Worm (Caenorhabditis elegans) whole organism, L3 larva: ENCODE data around the gene tmed-1.

Experiments
- ZK546.5 ChIP-seq: sonication (generic microtip); optimal IDR thresholded peaks from 2 replicates; lab custom pipeline; 2017; ENCODE audit warnings: missing biosample characterization, missing genetic modification characterization
- ama-1 ChIP-seq: fragments of 150-350 bp; optimal IDR thresholded peaks from 2 replicates; lab custom pipeline; 2018
- ceh-16 ChIP-seq: sonication (generic microtip); optimal IDR thresholded peaks from 2 replicates; lab custom pipeline; 2017; ENCODE audit warnings: missing biosample characterization, missing genetic modification characterization
- ceh-9 ChIP-seq: sonication (generic microtip); optimal IDR thresholded peaks from 2 replicates; lab custom pipeline; 2018; ENCODE audit warnings: missing biosample characterization, missing genetic modification characterization
- daf-12 ChIP-seq: fragments of 150-350 bp; optimal IDR thresholded peaks from 2 replicates; lab custom pipeline; 2014; ENCODE audit warnings: missing biosample characterization, missing genetic modification reagents, missing genetic modification characterization
- egl-27 ChIP-seq: sonication (generic microtip); optimal IDR thresholded peaks from 4 replicates; lab custom pipeline; 2017; ENCODE audit warnings: missing biosample characterization, missing genetic modification reagents, missing genetic modification characterization
- egl-5 ChIP-seq: fragments of 150-350 bp; optimal IDR thresholded peaks from 2 replicates; lab custom pipeline; 2017; ENCODE audit warnings: missing biosample characterization, missing genetic modification reagents, missing genetic modification characterization, inconsistent platforms
- elt-1 ChIP-seq: fragments of 150-350 bp; optimal IDR thresholded peaks from 2 replicates; lab custom pipeline; 2014; ENCODE audit warnings: missing biosample characterization, missing genetic modification characterization
- elt-2 ChIP-seq: sonication (generic microtip); optimal IDR thresholded peaks from 2 replicates; lab custom pipeline; 2016; ENCODE audit warnings: missing genetic modification reagents, mild to moderate bottlenecking, missing genetic modification characterization, missing compliant biosample characterization
- elt-3 ChIP-seq, 3 experiments: fragments of 150-350 bp in 1 of 3; sonication (generic microtip) in 2 of 3; optimal IDR thresholded peaks; 2 replicates in 2 of 3; 4 replicates in 1 of 3; lab custom pipeline; 2014 to 2017; ENCODE audit warnings: missing biosample characterization in 3 of 3, missing genetic modification characterization in 3 of 3
- eor-1 ChIP-seq, 2 experiments: fragments of 150-350 bp; optimal IDR thresholded peaks; 2 replicates each; lab custom pipeline; 2014 to 2018; ENCODE audit warnings: missing biosample characterization in 2 of 2, missing genetic modification characterization in 2 of 2
- fkh-10 ChIP-seq: sonication (generic microtip); optimal IDR thresholded peaks from 2 replicates; lab custom pipeline; 2017; ENCODE audit warnings: missing biosample characterization, missing genetic modification reagents, missing genetic modification characterization
- fkh-2 ChIP-seq: fragments of 150-350 bp; optimal IDR thresholded peaks from 2 replicates; lab custom pipeline; 2014; ENCODE audit warnings: missing biosample characterization, missing genetic modification reagents, missing genetic modification characterization
- hmg-11 ChIP-seq: sonication (generic microtip); optimal IDR thresholded peaks from 2 replicates; lab custom pipeline; 2016; ENCODE audit warnings: missing genetic modification characterization, missing compliant biosample characterization
- jun-1 ChIP-seq: fragments of 150-350 bp; optimal IDR thresholded peaks from 2 replicates; lab custom pipeline; 2014; ENCODE audit warnings: missing biosample characterization, missing genetic modification reagents, missing genetic modification characterization
- lin-15B ChIP-seq: fragments of 150-350 bp; optimal IDR thresholded peaks from 2 replicates; lab custom pipeline; 2014; ENCODE audit warnings: missing biosample characterization, missing genetic modification characterization
- lin-39 ChIP-seq: fragments of 150-350 bp; optimal IDR thresholded peaks from 2 replicates; lab custom pipeline; 2018; ENCODE audit warnings: missing biosample characterization, missing genetic modification reagents, missing genetic modification characterization
- lsy-12 ChIP-seq: sonication (generic microtip); optimal IDR thresholded peaks from 2 replicates; lab custom pipeline; 2016; ENCODE audit warnings: mild to moderate bottlenecking, missing genetic modification characterization, missing compliant biosample characterization
- mdl-1 ChIP-seq: fragments of 150-350 bp; optimal IDR thresholded peaks from 2 replicates; lab custom pipeline; 2014; ENCODE audit warnings: missing biosample characterization, missing genetic modification characterization
- mml-1 ChIP-seq: fragments of 150-350 bp; sonication (generic microtip); optimal IDR thresholded peaks from 3 replicates; lab custom pipeline; 2014; ENCODE audit warnings: missing biosample characterization, missing genetic modification characterization
- nfya-1 ChIP-seq: sonication (generic microtip); optimal IDR thresholded peaks from 2 replicates; lab custom pipeline; 2017; ENCODE audit warnings: missing genetic modification characterization, mild to moderate bottlenecking, missing compliant biosample characterization, antibody characterized with exemption, moderate library complexity; ENCODE audit not compliant: insufficient read depth
- nhr-12 ChIP-seq: fragments of 150-350 bp; optimal IDR thresholded peaks from 2 replicates; lab custom pipeline; 2014; ENCODE audit warnings: missing biosample characterization, missing genetic modification characterization
- nhr-237 ChIP-seq: fragments of 150-350 bp; optimal IDR thresholded peaks from 2 replicates; lab custom pipeline; 2014; ENCODE audit warnings: missing biosample characterization, missing genetic modification characterization
- nhr-25 ChIP-seq: sonication (generic microtip); optimal IDR thresholded peaks from 2 replicates; lab custom pipeline; 2017; ENCODE audit warnings: missing biosample characterization, missing genetic modification characterization
- nhr-28 ChIP-seq: fragments of 150-350 bp; optimal IDR thresholded peaks from 2 replicates; lab custom pipeline; 2014; ENCODE audit warnings: missing biosample characterization, missing genetic modification characterization
- nhr-43 ChIP-seq: sonication (generic microtip); optimal IDR thresholded peaks from 2 replicates; lab custom pipeline; 2016; ENCODE audit warnings: mild to moderate bottlenecking, missing genetic modification characterization, missing compliant biosample characterization; ENCODE audit not compliant: poor library complexity, severe bottlenecking
- nhr-67 ChIP-seq: fragments of 150-350 bp; optimal IDR thresholded peaks from 2 replicates; lab custom pipeline; 2014; ENCODE audit warnings: missing biosample characterization, missing genetic modification characterization
- nhr-77 ChIP-seq: fragments of 150-350 bp; optimal IDR thresholded peaks from 2 replicates; lab custom pipeline; 2014; ENCODE audit warnings: missing biosample characterization, missing genetic modification characterization
- pha-4 ChIP-seq: fragments of 150-350 bp; optimal IDR thresholded peaks from 2 replicates; lab custom pipeline; 2014; ENCODE audit warnings: missing biosample characterization, missing genetic modification reagents, missing genetic modification characterization
- sea-2 ChIP-seq: fragments of 150-350 bp; sonication (generic microtip); optimal IDR thresholded peaks from 4 replicates; lab custom pipeline; 2014; ENCODE audit warnings: missing biosample characterization, missing genetic modification reagents, missing genetic modification characterization
- snpc-4 ChIP-seq: fragments of 150-350 bp; optimal IDR thresholded peaks from 2 replicates; lab custom pipeline; 2014; ENCODE audit warnings: missing biosample characterization, missing genetic modification characterization
- tbx-2 ChIP-seq: sonication (generic microtip); optimal IDR thresholded peaks from 2 replicates; lab custom pipeline; 2016; ENCODE audit warnings: mild to moderate bottlenecking, missing genetic modification characterization, missing compliant biosample characterization
- unc-39 ChIP-seq: sonication (generic microtip); optimal IDR thresholded peaks from 4 replicates; lab custom pipeline; 2017; ENCODE audit warnings: missing biosample characterization, missing genetic modification characterization
- unc-62 ChIP-seq: fragments of 150-350 bp; sonication (generic microtip); optimal IDR thresholded peaks from 4 replicates; lab custom pipeline; 2014; ENCODE audit warnings: missing biosample characterization, missing genetic modification reagents, missing genetic modification characterization
- zag-1 ChIP-seq: fragments of 150-350 bp; optimal IDR thresholded peaks from 2 replicates; lab custom pipeline; 2014; ENCODE audit warnings: missing biosample characterization, missing genetic modification characterization
- ztf-11 ChIP-seq: fragments of 150-350 bp; optimal IDR thresholded peaks from 2 replicates; lab custom pipeline; 2014; ENCODE audit warnings: missing biosample characterization, missing genetic modification characterization

Gene tmed-1

DNA sequence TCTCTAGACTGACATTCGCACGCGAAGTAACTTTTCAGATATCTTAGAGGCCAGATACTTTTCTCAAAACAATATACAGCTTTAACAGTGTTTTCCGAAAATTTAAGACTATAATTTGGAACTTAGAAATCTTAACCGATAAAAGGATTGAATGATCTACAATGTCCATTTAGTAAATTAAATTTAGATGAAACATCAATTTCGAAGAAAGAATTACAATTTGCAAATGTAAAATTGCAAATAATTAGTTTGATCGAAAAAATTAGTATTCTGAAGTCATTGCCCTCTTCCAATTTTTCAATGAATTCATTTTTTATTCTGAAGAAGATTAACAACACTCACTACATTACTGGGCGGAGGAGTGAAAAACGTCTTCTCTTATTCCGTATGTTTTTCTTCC lies 9.4 kb downstream of the tmed-1 start, which contains the start of gene bath-37:
Gene bath-37, plus strand, starts transcription at position 301 of the 400 bp plus-strand sequence.
- TF ChIP-seq nhr-67 (tag; lab: Kevin White, UChicago): no peak
- TF ChIP-seq ZK546.5: no peak
- TF ChIP-seq ceh-16 (tag; lab: Kevin White, UChicago): no peak
- no peak for TF ChIP-seq nhr-77 (tag; lab: Kevin White, UChicago)
- TF ChIP-seq lin-15B (tag; lab: Kevin White, UChicago): no peak
- no peak for TF ChIP-seq fkh-10 (GFP tag; lab: Kevin White, UChicago)
- no peak for TF ChIP-seq sea-2
- no peak for TF ChIP-seq egl-27 (tag; lab: Kevin White, UChicago)
- no peak for TF ChIP-seq lin-39 (tag; lab: Kevin White, UChicago)
- no peak for TF ChIP-seq lsy-12
- TF ChIP-seq ceh-9 (tag; lab: Kevin White, UChicago): no peak
- TF ChIP-seq ama-1 (lab: Kevin White, UChicago): no peak
- no peak for TF ChIP-seq elt-2 (tag; lab: Kevin White, UChicago)
- no peak for TF ChIP-seq tbx-2 (tag; lab: Kevin White, UChicago)
- no peak for TF ChIP-seq hmg-11 (tag; lab: Kevin White, UChicago)
- no peak for TF ChIP-seq snpc-4 (tag; lab: Kevin White, UChicago)
- TF ChIP-seq eor-1 (tag; optimal IDR thresholded peaks at IDR 0.05; lab: Kevin White, UChicago): no peak

DNA sequence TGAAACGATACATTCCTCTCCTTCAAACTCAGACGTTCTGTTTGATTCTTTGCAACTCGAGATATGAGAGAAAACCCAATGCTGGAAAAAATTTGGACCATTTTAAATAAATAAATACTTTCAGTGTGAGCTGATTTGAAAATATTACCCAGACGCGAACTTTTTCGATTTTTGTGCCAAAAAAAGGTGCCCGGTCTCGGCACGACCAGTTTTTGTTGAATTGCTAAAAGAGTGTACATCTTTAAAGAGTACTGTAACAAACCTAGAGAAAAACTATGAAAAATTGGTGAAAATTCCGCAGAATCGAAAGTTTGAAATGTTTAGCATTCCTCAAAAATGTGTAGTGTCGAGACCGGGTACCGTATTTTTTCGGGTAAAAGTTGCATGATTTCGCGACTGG lies 16.7 kb downstream of the tmed-1 start, which contains the start of gene K08E4.8:
Gene K08E4.8, minus strand, starts transcription at position 101 of the 400 bp plus-strand sequence.
- TF ChIP-seq unc-62 (GFP tag; lab: Kevin White, UChicago): no peak
- TF ChIP-seq unc-39: no peak
- TF ChIP-seq nhr-237 (tag; lab: Kevin White, UChicago): no peak
- TF ChIP-seq nhr-43: no peak
- no peak for TF ChIP-seq mdl-1 (tag; lab: Kevin White, UChicago)
- TF ChIP-seq lin-15B (tag; lab: Kevin White, UChicago): no peak
- TF ChIP-seq nhr-28 (tag; lab: Kevin White, UChicago): no peak
- TF ChIP-seq pha-4 (tag; lab: Kevin White, UChicago): no peak
- TF ChIP-seq jun-1 (tag; lab: Kevin White, UChicago): no peak
- TF ChIP-seq elt-3 (tag; optimal IDR thresholded peaks at IDR 0.05; lab: Kevin White, UChicago): no peak
- no peak for TF ChIP-seq sea-2
- TF ChIP-seq egl-27 (tag; lab: Kevin White, UChicago): no peak
- no peak for TF ChIP-seq elt-1 (tag; lab: Kevin White, UChicago)
- TF ChIP-seq lin-39 (tag; lab: Kevin White, UChicago): no peak
- TF ChIP-seq mml-1 (tag; lab: Kevin White, UChicago): no peak
- TF ChIP-seq nhr-12 (tag; lab: Kevin White, UChicago): no peak
- TF ChIP-seq fkh-2 (tag; lab: Kevin White, UChicago): no peak
- no peak for TF ChIP-seq nhr-25 (tag; lab: Kevin White, UChicago)
- TF ChIP-seq ztf-11: no peak
- TF ChIP-seq, all 47 proteins: peak for 0

DNA sequence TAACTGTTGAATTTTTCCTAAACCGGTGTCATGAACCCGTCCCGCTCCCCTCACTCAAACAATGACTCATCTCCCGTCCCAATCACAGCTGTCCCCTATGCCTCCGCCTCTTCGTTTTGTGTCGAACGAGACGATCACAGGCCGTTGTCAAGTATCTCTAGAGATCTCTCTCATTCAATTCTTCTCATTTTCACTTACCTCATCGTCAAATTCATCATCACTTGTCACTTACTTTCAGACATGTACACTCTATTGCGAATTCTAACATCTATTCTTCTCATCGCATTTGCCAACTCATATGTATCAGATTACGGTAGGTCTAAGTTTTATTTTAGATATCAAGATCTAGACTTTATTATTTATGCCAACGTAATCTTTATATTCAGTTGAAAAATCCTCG lies 20.5 kb downstream of the tmed-1 start, which contains the start of gene K08E4.3:
Gene K08E4.3, plus strand, starts transcription at position 235 of the 400 bp plus-strand sequence.
- no peak for TF ChIP-seq ceh-16 (tag; lab: Kevin White, UChicago)
- TF ChIP-seq unc-39: no peak
- peak; percentile 55 for TF ChIP-seq nfya-1 (tag; lab: Kevin White, UChicago)
- TF ChIP-seq unc-62 (GFP tag; lab: Kevin White, UChicago): peak; percentile 33
- TF ChIP-seq, all 47 proteins: peak for 2

DNA sequence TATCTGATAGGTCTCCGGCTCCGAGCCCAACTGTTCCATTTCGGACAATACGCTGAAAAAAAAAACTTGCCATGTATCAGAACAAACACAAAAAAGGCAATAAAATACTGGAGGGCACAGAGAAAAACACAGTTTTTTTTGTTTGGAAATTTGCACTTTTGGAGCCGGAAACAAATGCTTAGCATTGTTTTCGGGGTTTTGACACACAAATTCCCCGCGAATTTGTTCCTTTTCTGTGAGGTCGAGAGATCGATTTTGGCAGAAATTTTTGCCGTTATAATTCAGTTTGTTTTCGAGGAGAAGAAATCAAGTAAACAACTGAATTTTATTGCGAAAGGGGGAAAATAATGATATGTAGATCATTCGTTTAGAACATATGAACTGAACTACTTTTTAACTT lies 21.4 kb downstream of the tmed-1 start, which contains the start of gene K08E4.2:
Gene K08E4.2, minus strand, starts transcription at position 54 of the 400 bp plus-strand sequence.
- TF ChIP-seq elt-1 (tag; lab: Kevin White, UChicago) (no peak), fkh-10 (GFP tag; lab: Kevin White, UChicago) (no peak), ceh-9 (tag; lab: Kevin White, UChicago) (no peak), nhr-25 (tag; lab: Kevin White, UChicago) (no peak), egl-27 (tag; lab: Kevin White, UChicago) (no peak), zag-1 (tag; lab: Kevin White, UChicago) (no peak), ama-1 (lab: Kevin White, UChicago) (no peak), elt-2 (tag; lab: Kevin White, UChicago) (no peak), daf-12 (tag; lab: Kevin White, UChicago) (no peak), nhr-28 (tag; lab: Kevin White, UChicago) (no peak), fkh-2 (tag; lab: Kevin White, UChicago) (no peak), lsy-12 (no peak), lin-39 (tag; lab: Kevin White, UChicago) (no peak), mml-1 (tag; lab: Kevin White, UChicago) (no peak), nhr-12 (tag; lab: Kevin White, UChicago) (no peak), mdl-1 (tag; lab: Kevin White, UChicago) (no peak), nfya-1 (tag; lab: Kevin White, UChicago) (no peak), egl-5 (tag; lab: Kevin White, UChicago) (no peak)
